Fruit fly (Drosophila melanogaster) whole organism, prepupa: ENCODE measurements around the gene WDR79.

ENCODE experiments used
- Blimp-1 ChIP-seq: fragments of 200-800 bp; sonication (Bioruptor generic); optimal IDR thresholded peaks from 3 replicates; lab custom pipeline; 2017; ENCODE audit warnings: missing biosample characterization, missing genetic modification characterization, mild to moderate bottlenecking, moderate library complexity, missing genetic modification reagents
- CG10669 ChIP-seq: fragments of 200-800 bp; sonication (Bioruptor generic); optimal IDR thresholded peaks from 3 replicates; lab custom pipeline; 2018; ENCODE audit warnings: missing biosample characterization, mild to moderate bottlenecking, missing genetic modification characterization, moderate library complexity
- CG15336 ChIP-seq: fragments of 200-800 bp; sonication (Bioruptor generic); IDR thresholded peaks from 2 replicates; pipeline ENCODE4 v1.3.6; 2022; ENCODE audit warnings: missing biosample characterization, missing genetic modification characterization
- CG16779 ChIP-seq: fragments of 200-800 bp; sonication (Bioruptor generic); optimal IDR thresholded peaks from 3 replicates; lab custom pipeline; 2017; ENCODE audit warnings: missing biosample characterization, mild to moderate bottlenecking, missing genetic modification characterization
- CG34406 ChIP-seq: fragments of 200-800 bp; sonication (Bioruptor generic); optimal IDR thresholded peaks from 3 replicates; lab custom pipeline; 2016; ENCODE audit warnings: missing biosample characterization, missing genetic modification characterization
- CG4318 ChIP-seq: fragments of 200-800 bp; sonication (Bioruptor generic); optimal IDR thresholded peaks from 3 replicates; lab custom pipeline; 2017; ENCODE audit warnings: missing biosample characterization, mild to moderate bottlenecking, missing genetic modification characterization
- CG6792 ChIP-seq: fragments of 200-800 bp; sonication (Bioruptor generic); optimal IDR thresholded peaks from 3 replicates; lab custom pipeline; 2016; ENCODE audit warnings: missing biosample characterization, missing genetic modification characterization
- CG6808 ChIP-seq: fragments of 200-800 bp; sonication (Bioruptor generic); optimal IDR thresholded peaks from 3 replicates; lab custom pipeline; 2017; ENCODE audit warnings: missing biosample characterization, missing genetic modification characterization, mild to moderate bottlenecking, moderate library complexity, missing genetic modification reagents
- CG6854 ChIP-seq: fragments of 200-800 bp; sonication (Bioruptor generic); optimal IDR thresholded peaks from 2 replicates; lab custom pipeline; 2017; ENCODE audit warnings: missing biosample characterization, mild to moderate bottlenecking, missing genetic modification characterization
- CG7368 ChIP-seq: fragments of 200-800 bp; sonication (Bioruptor generic); optimal IDR thresholded peaks from 3 replicates; lab custom pipeline; 2016; ENCODE audit warnings: missing biosample characterization, missing genetic modification characterization
- CG8119 ChIP-seq: fragments of 200-800 bp; sonication (Bioruptor generic); IDR thresholded peaks from 3 replicates; pipeline ENCODE4 v1.3.6; 2022; ENCODE audit warnings: missing biosample characterization, missing genetic modification characterization
- CG8319 ChIP-seq: fragments of 200-800 bp; sonication (Bioruptor generic); optimal IDR thresholded peaks from 3 replicates; lab custom pipeline; 2016; ENCODE audit warnings: missing biosample characterization, missing genetic modification characterization
- CG9139 ChIP-seq: fragments of 200-800 bp; sonication (Bioruptor generic); optimal IDR thresholded peaks from 3 replicates; lab custom pipeline; 2017; ENCODE audit warnings: missing biosample characterization, mild to moderate bottlenecking, missing genetic modification characterization
- Eip75B ChIP-seq: fragments of 200-800 bp; sonication (Bioruptor generic); optimal IDR thresholded peaks from 3 replicates; lab custom pipeline; 2016; ENCODE audit warnings: missing biosample characterization, missing genetic modification characterization
- Eip93F ChIP-seq: fragments of 200-800 bp; sonication (Bioruptor generic); optimal IDR thresholded peaks from 2 replicates; lab custom pipeline; 2016; ENCODE audit warnings: missing biosample characterization, mild to moderate bottlenecking, missing genetic modification characterization
- Ets21C ChIP-seq: fragments of 200-800 bp; sonication (Bioruptor generic); optimal IDR thresholded peaks from 3 replicates; lab custom pipeline; 2016; ENCODE audit warnings: missing biosample characterization, missing genetic modification characterization
- Ets96B ChIP-seq: fragments of 200-800 bp; optimal IDR thresholded peaks from 2 replicates; lab custom pipeline; 2019; ENCODE audit warnings: missing biosample characterization, mild to moderate bottlenecking, missing genetic modification characterization, moderate library complexity
- Gug ChIP-seq: fragments of 200-800 bp; sonication (Bioruptor generic); IDR thresholded peaks from 2 replicates; pipeline ENCODE4 v1.3.6; 2022; ENCODE audit warnings: missing biosample characterization, missing genetic modification characterization
- Hr38 ChIP-seq: sonication (Bioruptor generic); optimal IDR thresholded peaks from 2 replicates; lab custom pipeline; 2016; ENCODE audit warnings: missing biosample characterization, missing genetic modification characterization
- Hr39 ChIP-seq: fragments of 200-800 bp; sonication (Bioruptor generic); optimal IDR thresholded peaks from 2 replicates; lab custom pipeline; 2016; ENCODE audit warnings: missing biosample characterization, missing genetic modification characterization
- Hr4 ChIP-seq: fragments of 200-800 bp; sonication (Bioruptor generic); optimal IDR thresholded peaks from 3 replicates; lab custom pipeline; 2016; ENCODE audit warnings: missing biosample characterization, missing genetic modification characterization
- Lpt ChIP-seq: fragments of 200-800 bp; sonication (Bioruptor generic); optimal IDR thresholded peaks from 3 replicates; lab custom pipeline; 2016; ENCODE audit warnings: missing biosample characterization, missing genetic modification characterization
- Met ChIP-seq: fragments of 200-800 bp; sonication (Bioruptor generic); optimal IDR thresholded peaks from 3 replicates; lab custom pipeline; 2016; ENCODE audit warnings: missing biosample characterization, missing genetic modification characterization
- OdsH ChIP-seq: fragments of 200-800 bp; sonication (Bioruptor generic); optimal IDR thresholded peaks from 3 replicates; lab custom pipeline; 2016; ENCODE audit warnings: missing biosample characterization, missing genetic modification characterization
- Smox ChIP-seq: fragments of 200-800 bp; sonication (Bioruptor generic); optimal IDR thresholded peaks from 3 replicates; lab custom pipeline; 2016; ENCODE audit warnings: missing biosample characterization, missing genetic modification characterization
- Sox14 ChIP-seq: fragments of 200-800 bp; sonication (Bioruptor generic); optimal IDR thresholded peaks from 3 replicates; lab custom pipeline; 2016; ENCODE audit warnings: missing biosample characterization, missing genetic modification characterization
- achi ChIP-seq: fragments of 200-800 bp; sonication (Bioruptor generic); optimal IDR thresholded peaks from 3 replicates; lab custom pipeline; 2016; ENCODE audit warnings: missing biosample characterization, missing genetic modification characterization
- acj6 ChIP-seq: fragments of 200-800 bp; sonication (Bioruptor generic); optimal IDR thresholded peaks from 3 replicates; lab custom pipeline; 2016; ENCODE audit warnings: missing biosample characterization, missing genetic modification characterization
- cyc ChIP-seq: fragments of 200-800 bp; sonication (Bioruptor generic); optimal IDR thresholded peaks from 3 replicates; lab custom pipeline; 2016; ENCODE audit warnings: missing biosample characterization, missing genetic modification characterization
- dac ChIP-seq: fragments of 200-800 bp; sonication (Bioruptor generic); optimal IDR thresholded peaks from 2 replicates; lab custom pipeline; 2017; ENCODE audit warnings: missing biosample characterization, mild to moderate bottlenecking, missing genetic modification characterization
- dsx ChIP-seq: fragments of 200-800 bp; optimal IDR thresholded peaks from 3 replicates; lab custom pipeline; 2019; ENCODE audit warnings: missing biosample characterization, mild to moderate bottlenecking, missing genetic modification characterization, moderate library complexity; ENCODE audit not compliant: poor library complexity, severe bottlenecking
- eg ChIP-seq: fragments of 200-800 bp; sonication (Bioruptor generic); IDR thresholded peaks from 3 replicates; pipeline ENCODE4 v1.3.6; 2022; ENCODE audit warnings: missing biosample characterization, missing genetic modification characterization
- fd59A ChIP-seq: fragments of 200-800 bp; sonication (Bioruptor generic); optimal IDR thresholded peaks from 2 replicates; lab custom pipeline; 2017; ENCODE audit warnings: missing biosample characterization, mild to moderate bottlenecking, missing genetic modification characterization, missing genetic modification reagents
- fkh ChIP-seq: fragments of 200-800 bp; sonication (Bioruptor generic); optimal IDR thresholded peaks from 3 replicates; lab custom pipeline; 2017; ENCODE audit warnings: missing biosample characterization, mild to moderate bottlenecking, missing genetic modification characterization, moderate library complexity
- lz ChIP-seq: fragments of 200-800 bp; sonication (Bioruptor generic); optimal IDR thresholded peaks from 3 replicates; lab custom pipeline; 2016; ENCODE audit warnings: missing biosample characterization, missing genetic modification characterization
- net ChIP-seq: fragments of 200-800 bp; sonication (Bioruptor generic); optimal IDR thresholded peaks from 3 replicates; lab custom pipeline; 2016; ENCODE audit warnings: missing biosample characterization, missing genetic modification characterization
- pdm3 ChIP-seq: fragments of 200-800 bp; sonication (Bioruptor generic); optimal IDR thresholded peaks from 3 replicates; lab custom pipeline; 2016; ENCODE audit warnings: missing biosample characterization, missing genetic modification characterization
- salr ChIP-seq, 2 experiments: fragments of 200-800 bp; sonication (Bioruptor generic); optimal IDR thresholded peaks; 3 replicates each; lab custom pipeline; 2016 to 2018; ENCODE audit warnings: missing biosample characterization in 2 of 2, missing genetic modification characterization in 2 of 2, mild to moderate bottlenecking in 1 of 2
- spab ChIP-seq: fragments of 200-800 bp; sonication (Bioruptor generic); optimal IDR thresholded peaks from 2 replicates; lab custom pipeline; 2017; ENCODE audit warnings: missing biosample characterization, mild to moderate bottlenecking, missing genetic modification characterization, missing genetic modification reagents
- ss ChIP-seq, 2 experiments: fragments of 200-800 bp; sonication (Bioruptor generic); optimal IDR thresholded peaks; 2 replicates in 1 of 2; 3 replicates in 1 of 2; lab custom pipeline; 2017 to 2018; ENCODE audit warnings: mild to moderate bottlenecking in 2 of 2, missing biosample characterization in 2 of 2, missing genetic modification characterization in 2 of 2, moderate library complexity in 1 of 2
- svp ChIP-seq: fragments of 200-800 bp; sonication (Bioruptor generic); peaks from one replicate; lab custom pipeline; 2016; ENCODE audit warnings: missing biosample characterization, missing genetic modification characterization
- topi ChIP-seq: fragments of 200-800 bp; sonication (Bioruptor generic); optimal IDR thresholded peaks from 3 replicates; lab custom pipeline; 2016; ENCODE audit warnings: missing biosample characterization, missing genetic modification characterization
- vri ChIP-seq: fragments of 200-800 bp; sonication (Bioruptor generic); optimal IDR thresholded peaks from 3 replicates; lab custom pipeline; 2016; ENCODE audit warnings: missing biosample characterization, mild to moderate bottlenecking, missing genetic modification characterization

Gene WDR79

dm6 chr2L:6165686-6166085 is 38.1 kb upstream of the WDR79 start (continued):
- TF ChIP-seq CG6792 (peak; percentile 83), achi (GFP tag; lab: Kevin White, UChicago) (peak; percentile 61), Eip75B (GFP tag; lab: Kevin White, UChicago) (peak; percentile 72), Ets21C (GFP tag; lab: Kevin White, UChicago) (peak; percentile 60), dsx (GFP tag; lab: Kevin White, UChicago) (peak; percentile 52), salr (GFP tag; optimal IDR thresholded peaks at IDR 0.05; lab: Kevin White, UChicago) (peak; percentile 40 to 64), ss (GFP tag; optimal IDR thresholded peaks at IDR 0.05; lab: Kevin White, UChicago) (peak; percentile 52 to 69), fd59A (GFP tag; lab: Kevin White, UChicago) (peak; percentile 70), CG6808 (GFP tag; lab: Kevin White, UChicago) (peak; percentile 48), Blimp-1 (peak; percentile 6), Lpt (peak; percentile 35), Gug (GFP tag; lab: Robert Waterston, UW) (no peak), cyc (GFP tag; lab: Kevin White, UChicago) (peak; percentile 76), Hr38 (no peak), CG4318 (no peak), CG10669 (GFP tag; lab: Kevin White, UChicago) (peak; percentile 78), vri (GFP tag; lab: Kevin White, UChicago) (peak; percentile 65), CG8119 (no peak), Sox14 (GFP tag; lab: Kevin White, UChicago) (peak; percentile 80), CG7368 (peak; percentile 57), CG15336 (GFP tag; lab: Robert Waterston, UW) (no peak), OdsH (GFP tag; lab: Kevin White, UChicago) (peak; percentile 74), CG34406 (peak; percentile 67), CG6854 (GFP tag; lab: Kevin White, UChicago) (no peak), CG9139 (GFP tag; lab: Kevin White, UChicago) (no peak), svp (peak; percentile 90), eg (GFP tag; lab: Robert Waterston, UW) (no peak), Met (GFP tag; lab: Kevin White, UChicago) (peak; percentile 78), net (GFP tag; lab: Kevin White, UChicago) (peak; percentile 49), CG8319 (GFP tag; lab: Kevin White, UChicago) (peak; percentile 53), topi (peak; percentile 85), Hr39 (GFP tag; lab: Kevin White, UChicago) (peak; percentile 84), acj6 (GFP tag; lab: Kevin White, UChicago) (peak; percentile 71), fkh (GFP tag; lab: Kevin White, UChicago) (no peak), CG16779 (tag; lab: Kevin White, UChicago) (peak; percentile 3), pdm3 (GFP tag; lab: Kevin White, UChicago) (peak; percentile 69), Ets96B (tag; lab: Kevin White, UChicago) (peak; percentile 82), Eip93F (GFP tag; lab: Kevin White, UChicago) (no peak), dac (GFP tag; lab: Kevin White, UChicago) (no peak), spab (GFP tag; lab: Kevin White, UChicago) (peak; percentile 66), lz (GFP tag; lab: Kevin White, UChicago) (peak; percentile 77), Smox (GFP tag; lab: Kevin White, UChicago) (peak; percentile 68)

DNA sequence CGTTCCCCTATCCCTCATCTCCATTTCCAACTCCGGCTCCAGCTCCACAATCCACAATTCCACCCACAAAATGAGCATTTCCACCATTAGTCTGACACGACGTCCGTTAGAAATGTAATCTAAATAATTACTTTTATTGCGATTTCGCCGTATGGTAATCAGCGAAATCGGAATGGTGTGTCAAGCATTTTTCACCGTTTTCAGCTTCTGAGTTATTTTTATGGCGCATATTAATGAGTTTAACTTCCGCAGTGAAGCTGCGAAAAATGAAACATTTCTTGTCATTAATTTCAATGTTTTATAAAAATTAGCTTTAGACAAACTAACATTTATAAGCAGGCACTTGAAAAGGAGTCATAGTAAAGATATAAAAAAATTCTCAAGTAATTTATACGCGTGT is 32.5 kb upstream of the WDR79 start, which contains the start of gene CG13989:
Gene CG13989, plus strand, starts transcription at position 301 of the 400 bp plus-strand sequence.
- TF ChIP-seq svp: no peak
- TF ChIP-seq Hr4 (GFP tag; lab: Kevin White, UChicago): no peak
- no peak for TF ChIP-seq CG8119
- TF ChIP-seq vri (GFP tag; lab: Kevin White, UChicago): no peak
- TF ChIP-seq, all 60 proteins: peak for 0
